Fruit fly (Drosophila melanogaster): ENCODE data around the gene CG4572.

Gene CG4572

dm6 chr3R:19879470-19880052 is 15.4 kb upstream of the CG4572 start, which contains the start of gene Ask1 (continued):
- peak; percentile 31 for TF ChIP-seq phol (tag; optimal IDR thresholded peaks at IDR 0.05)
- TF ChIP-seq CoRest (tag; optimal IDR thresholded peaks at IDR 0.05) = no peak
- TF ChIP-seq Sox100B (GFP tag; optimal IDR thresholded peaks at IDR 0.05) = no peak
- TF ChIP-seq CG15073 (GFP tag; optimal IDR thresholded peaks at IDR 0.05) = peak; percentile 78
- TF ChIP-seq CG32767 (GFP tag; IDR thresholded peaks at IDR 0.05) = no peak
- TF ChIP-seq trem (tag; optimal IDR thresholded peaks at IDR 0.05) = peak; percentile 22
- TF ChIP-seq CG7745 (tag; optimal IDR thresholded peaks at IDR 0.05) = peak; percentile 3
- TF ChIP-seq Sry-β (GFP tag; optimal IDR thresholded peaks at IDR 0.05) = no peak
- no peak for TF ChIP-seq Camta (GFP tag; optimal IDR thresholded peaks at IDR 0.05)
- no peak for TF ChIP-seq btn (GFP tag; optimal IDR thresholded peaks at IDR 0.05)
- no peak for TF ChIP-seq Ptx1 (GFP tag; IDR thresholded peaks at IDR 0.05)
- no peak for TF ChIP-seq CG10979 (tag; optimal IDR thresholded peaks at IDR 0.05)
- peak; percentile 82 for TF ChIP-seq gfzf (GFP tag; optimal IDR thresholded peaks at IDR 0.05)

- peak; percentile 9 for TF ChIP-seq vfl (GFP tag; optimal IDR thresholded peaks at IDR 0.05)
- TF ChIP-seq Kr (GFP tag; optimal IDR thresholded peaks at IDR 0.05) = no peak
- peak; percentile 68 for TF ChIP-seq nmo (GFP tag; optimal IDR thresholded peaks at IDR 0.05)
- TF ChIP-seq unpg (GFP tag; optimal IDR thresholded peaks at IDR 0.05) = peak; percentile 6
- peak; percentile 45 for TF ChIP-seq CoRest (tag; optimal IDR thresholded peaks at IDR 0.05)
- peak; percentile 20 for TF ChIP-seq Hsf (GFP tag; optimal IDR thresholded peaks at IDR 0.05)
- peak; percentile 20; the same call in 1 of the 2 replicates for TF ChIP-seq CG13287 (GFP tag; IDR thresholded peaks at IDR 0.05; ENCODE audit: partially characterized antibody)
- TF ChIP-seq Myb (GFP tag; optimal IDR thresholded peaks at IDR 0.05) = peak; percentile 8
- TF ChIP-seq sob (GFP tag; IDR thresholded peaks at IDR 0.05) = no peak
- TF ChIP-seq kah (GFP tag; optimal IDR thresholded peaks at IDR 0.05) = peak; percentile 97
- TF ChIP-seq CG1832 (GFP tag; optimal IDR thresholded peaks at IDR 0.05) = no peak
- TF ChIP-seq CG4617 (GFP tag; optimal IDR thresholded peaks at IDR 0.05; ENCODE audit: borderline replicate concordance) = peak; percentile 35
- peak; percentile 10 for TF ChIP-seq CG7928 (GFP tag; optimal IDR thresholded peaks at IDR 0.05)
- no peak for TF ChIP-seq tin (GFP tag; optimal IDR thresholded peaks at IDR 0.05)
- peak; percentile 44 for TF ChIP-seq BEAF-32 (GFP tag; optimal IDR thresholded peaks at IDR 0.05)
- peak; percentile 88 for TF ChIP-seq CG15514 (GFP tag; optimal IDR thresholded peaks at IDR 0.05)
- TF ChIP-seq gem (tag; optimal IDR thresholded peaks at IDR 0.05) = peak; percentile 45
- peak; percentile 11 for TF ChIP-seq Dip3 (GFP tag; optimal IDR thresholded peaks at IDR 0.05)
- TF ChIP-seq knrl (GFP tag; IDR thresholded peaks at IDR 0.05; ENCODE audit: partially characterized antibody) = peak; percentile 13; the same call in 1 of the 3 replicates
- no peak for TF ChIP-seq hth (optimal IDR thresholded peaks at IDR 0.05)
- no peak for TF ChIP-seq Sox102F (GFP tag; optimal IDR thresholded peaks at IDR 0.05)
- TF ChIP-seq lilli (GFP tag; optimal IDR thresholded peaks at IDR 0.05) = peak; percentile 36
- TF ChIP-seq CG1603 (tag; optimal IDR thresholded peaks at IDR 0.05) = peak; percentile 12
- peak; percentile 47 for TF ChIP-seq CG12391 (tag; optimal IDR thresholded peaks at IDR 0.05)
- no peak for TF ChIP-seq HmgZ (tag; optimal IDR thresholded peaks at IDR 0.05)
- no peak for TF ChIP-seq CG10565 (GFP tag; optimal IDR thresholded peaks at IDR 0.05)
- peak; percentile 3 for TF ChIP-seq exex (tag; optimal IDR thresholded peaks at IDR 0.05)
- TF ChIP-seq dimm (GFP tag; IDR thresholded peaks at IDR 0.05) = no peak
- TF ChIP-seq Sox100B (GFP tag; optimal IDR thresholded peaks at IDR 0.05) = peak; percentile 7
- peak; percentile 31; the same call in 1 of the 3 replicates for TF ChIP-seq CG34422 (GFP tag; IDR thresholded peaks at IDR 0.05)
- no peak for TF ChIP-seq sisA (GFP tag; IDR thresholded peaks at IDR 0.05)
- TF ChIP-seq CG13424 (tag; optimal IDR thresholded peaks at IDR 0.05) = peak; percentile 43
- peak; percentile 30 for TF ChIP-seq CG11504 (tag; optimal IDR thresholded peaks at IDR 0.05)
- peak; percentile 30 for TF ChIP-seq lbe (GFP tag; optimal IDR thresholded peaks at IDR 0.05)
- no peak for TF ChIP-seq CG17359 (tag; optimal IDR thresholded peaks at IDR 0.05)
- TF ChIP-seq Dad (GFP tag; optimal IDR thresholded peaks at IDR 0.05) = no peak
These were observed 13.4 kb upstream of the CG4572 start, which contains the start of the genes CG17186 and Arc42 for dm6 chr3R:19877427-19878076. Gene CG17186 (minus strand): TSS chr3R:19877514. Gene Arc42 (plus strand): TSS chr3R:19877737.
